Fruit fly (Drosophila melanogaster) whole organism, embryonic: ENCODE results near the gene Crz.
A peak's percentile ranks its signal among the peaks of the same experiment; 100 is the strongest.

ENCODE experiments used
- Abd-B ChIP-seq: fragments of 200-800 bp; sonication (Bioruptor generic); optimal IDR thresholded peaks from 2 replicates; lab custom pipeline; 2018; ENCODE audit warnings: missing biosample characterization, mild to moderate bottlenecking, missing genetic modification characterization, moderate library complexity
- Awh ChIP-seq: fragments of 200-800 bp; sonication (Bioruptor generic); IDR thresholded peaks from 2 replicates; pipeline ENCODE4, ENCODE4 v1.3.6; 2022; ENCODE audit warnings: missing biosample characterization, missing genetic modification characterization
- Blimp-1 ChIP-seq: fragments of 200-800 bp; sonication (Bioruptor generic); optimal IDR thresholded peaks from 3 replicates; lab custom pipeline; 2018; ENCODE audit warnings: missing biosample characterization, missing genetic modification characterization, mild to moderate bottlenecking, moderate library complexity, missing genetic modification reagents
- CG10267 ChIP-seq: fragments of 200-800 bp; sonication (Bioruptor generic); optimal IDR thresholded peaks from 2 replicates; lab custom pipeline; 2018; ENCODE audit warnings: missing biosample characterization, mild to moderate bottlenecking, missing genetic modification characterization, moderate library complexity
- CG10565 ChIP-seq: fragments of 200-800 bp; sonication (Bioruptor generic); optimal IDR thresholded peaks from 3 replicates; lab custom pipeline; 2016; ENCODE audit warnings: missing biosample characterization, mild to moderate bottlenecking, missing genetic modification characterization
- CG11504 ChIP-seq: fragments of 200-800 bp; sonication (Bioruptor generic); optimal IDR thresholded peaks from 3 replicates; lab custom pipeline; 2019; ENCODE audit warnings: missing biosample characterization, mild to moderate bottlenecking, missing genetic modification characterization, moderate library complexity
- CG12744 ChIP-seq: fragments of 200-800 bp; sonication (Bioruptor generic); optimal IDR thresholded peaks from 2 replicates; lab custom pipeline; 2016; ENCODE audit warnings: missing biosample characterization, missing genetic modification characterization
- CG12769 ChIP-seq: fragments of 200-800 bp; sonication (Bioruptor generic); optimal IDR thresholded peaks from 2 replicates; lab custom pipeline; 2019; ENCODE audit warnings: missing biosample characterization, mild to moderate bottlenecking, missing genetic modification characterization, moderate library complexity
- CG13123 ChIP-seq: fragments of 200-800 bp; sonication (Bioruptor generic); optimal IDR thresholded peaks from 2 replicates; lab custom pipeline; 2016; ENCODE audit warnings: missing biosample characterization, missing genetic modification characterization
- CG14667 ChIP-seq: fragments of 200-800 bp; sonication (Bioruptor generic); IDR thresholded peaks from 2 replicates; pipeline ENCODE4 v1.3.6; 2022; ENCODE audit warnings: missing biosample characterization, missing genetic modification characterization
- CG15269 ChIP-seq: fragments of 200-800 bp; sonication (Bioruptor generic); optimal IDR thresholded peaks from 2 replicates; lab custom pipeline; 2018; ENCODE audit warnings: missing biosample characterization, mild to moderate bottlenecking, missing genetic modification characterization, moderate library complexity
- CG1602 ChIP-seq: fragments of 200-800 bp; sonication (Bioruptor generic); optimal IDR thresholded peaks from 3 replicates; lab custom pipeline; 2016; ENCODE audit warnings: missing biosample characterization, missing genetic modification characterization
- CG17612 ChIP-seq: fragments of 200-800 bp; sonication (Bioruptor generic); IDR thresholded peaks from 2 replicates; pipeline ENCODE4 v1.3.6; 2022; ENCODE audit warnings: missing biosample characterization, missing genetic modification characterization
- CG1792 ChIP-seq: fragments of 200-800 bp; sonication (Bioruptor generic); optimal IDR thresholded peaks from 2 replicates; lab custom pipeline; 2016; ENCODE audit warnings: missing biosample characterization, missing genetic modification characterization
- CG30431 ChIP-seq: fragments of 200-800 bp; sonication (Bioruptor generic); optimal IDR thresholded peaks from 2 replicates; lab custom pipeline; 2017; ENCODE audit warnings: missing biosample characterization, missing genetic modification characterization
- CG4424 ChIP-seq: fragments of 200-800 bp; sonication (Bioruptor generic); optimal IDR thresholded peaks from 3 replicates; lab custom pipeline; 2016; ENCODE audit warnings: missing biosample characterization, missing genetic modification characterization
- Camta ChIP-seq: fragments of 200-800 bp; sonication (Bioruptor generic); optimal IDR thresholded peaks from 2 replicates; lab custom pipeline; 2016; ENCODE audit warnings: missing biosample characterization, missing genetic modification characterization
- D ChIP-seq, 2 experiments: fragments of 200-800 bp in 1 of 2; fragments of >200 bp in 1 of 2; sonication (Bioruptor generic) in 1 of 2; optimal IDR thresholded peaks; 2 replicates in 1 of 2; 3 replicates in 1 of 2; lab custom pipeline; 2017; ENCODE audit warnings: mild to moderate bottlenecking in 1 of 2, missing biosample characterization in 1 of 2, missing genetic modification characterization in 1 of 2, missing genetic modification reagents in 1 of 2
- Doc2 ChIP-seq: fragments of 200-800 bp; sonication (Bioruptor generic); IDR thresholded peaks from 2 replicates; pipeline ENCODE4 v1.3.6; 2022; ENCODE audit warnings: missing biosample characterization, missing genetic modification characterization
- Ets65A ChIP-seq: fragments of 200-800 bp; sonication (Bioruptor generic); peaks from one replicate; lab custom pipeline; 2016; ENCODE audit warnings: missing biosample characterization, missing genetic modification characterization
- Hey ChIP-seq: fragments of 200-800 bp; sonication (Bioruptor generic); optimal IDR thresholded peaks from 3 replicates; lab custom pipeline; 2018; ENCODE audit warnings: missing biosample characterization, mild to moderate bottlenecking, missing genetic modification characterization
- HmgZ ChIP-seq: fragments of 200-800 bp; sonication (Bioruptor generic); optimal IDR thresholded peaks from 2 replicates; lab custom pipeline; 2018; ENCODE audit warnings: missing biosample characterization, mild to moderate bottlenecking, missing genetic modification characterization
- Hsf ChIP-seq: fragments of 200-800 bp; sonication (Bioruptor generic); optimal IDR thresholded peaks from 3 replicates; lab custom pipeline; 2016; ENCODE audit warnings: missing biosample characterization, missing genetic modification characterization
- Mrtf ChIP-seq: fragments of 200-800 bp; sonication (Bioruptor generic); IDR thresholded peaks from 3 replicates; pipeline ENCODE4 v1.3.6; 2022; ENCODE audit warnings: missing biosample characterization, missing genetic modification characterization
- PHDP ChIP-seq: fragments of 200-800 bp; sonication (Bioruptor generic); optimal IDR thresholded peaks from 3 replicates; lab custom pipeline; 2018; ENCODE audit warnings: missing biosample characterization, mild to moderate bottlenecking, missing genetic modification characterization, moderate library complexity
- Ssrp ChIP-seq: fragments of 200-800 bp; sonication (Bioruptor generic); optimal IDR thresholded peaks from 2 replicates; lab custom pipeline; 2018; ENCODE audit warnings: missing biosample characterization, mild to moderate bottlenecking, missing genetic modification characterization, moderate library complexity
- ara ChIP-seq: fragments of 200-800 bp; sonication (Bioruptor generic); IDR thresholded peaks from 2 replicates; pipeline ENCODE4 v1.3.6; 2022; ENCODE audit warnings: missing biosample characterization, missing genetic modification characterization
- ase ChIP-seq: fragments of 200-800 bp; sonication (Bioruptor generic); IDR thresholded peaks from 3 replicates; pipeline ENCODE4 v1.3.6; 2022; ENCODE audit warnings: missing biosample characterization, missing genetic modification characterization
- croc ChIP-seq: fragments of 200-800 bp; sonication (Bioruptor generic); conservative IDR thresholded peaks from 3 replicates; pipeline ENCODE4 v1.3.6; 2022; ENCODE audit warnings: missing biosample characterization, missing genetic modification characterization
- ems ChIP-seq: fragments of 200-800 bp; sonication (Bioruptor generic); optimal IDR thresholded peaks from 3 replicates; lab custom pipeline; 2016; ENCODE audit warnings: missing biosample characterization, missing genetic modification characterization
- eve ChIP-seq, 2 experiments: fragments of >200 bp; optimal IDR thresholded peaks; 2 replicates each; lab custom pipeline; 2017; ENCODE audit warnings: missing biosample characterization in 2 of 2, missing genetic modification characterization in 2 of 2
- fd102C ChIP-seq: fragments of 200-800 bp; sonication (Bioruptor generic); optimal IDR thresholded peaks from 2 replicates; lab custom pipeline; 2018; ENCODE audit warnings: missing biosample characterization, mild to moderate bottlenecking, missing genetic modification characterization, moderate library complexity
- fd96Cb ChIP-seq: fragments of 200-800 bp; sonication (Bioruptor generic); optimal IDR thresholded peaks from 2 replicates; lab custom pipeline; 2018; ENCODE audit warnings: missing biosample characterization, mild to moderate bottlenecking, missing genetic modification characterization, moderate library complexity
- gem ChIP-seq: fragments of 200-800 bp; sonication (Bioruptor generic); optimal IDR thresholded peaks from 2 replicates; lab custom pipeline; 2019; ENCODE audit warnings: missing biosample characterization, mild to moderate bottlenecking, missing genetic modification characterization, moderate library complexity
- gsb-n ChIP-seq: fragments of 200-800 bp; sonication (Bioruptor generic); optimal IDR thresholded peaks from 3 replicates; lab custom pipeline; 2018; ENCODE audit warnings: missing biosample characterization, mild to moderate bottlenecking, missing genetic modification characterization
- hkb ChIP-seq, 2 experiments: fragments of 200-800 bp in 1 of 2; fragments of >200 bp in 1 of 2; sonication (Bioruptor generic) in 1 of 2; IDR thresholded peaks in 1 of 2; optimal IDR thresholded peaks in 1 of 2; 2 replicates each; pipeline versions ENCODE4 v1.3.6 to Lab custom; 2017 to 2022; ENCODE audit warnings: missing biosample characterization in 1 of 2, missing genetic modification characterization in 1 of 2
- ind ChIP-seq: fragments of 200-800 bp; sonication (Bioruptor generic); optimal IDR thresholded peaks from 3 replicates; lab custom pipeline; 2016; ENCODE audit warnings: missing biosample characterization, missing genetic modification characterization
- lola ChIP-seq, 3 experiments: fragments of >200 bp in 2 of 3; fragments of 200-800 bp in 1 of 3; sonication (Bioruptor generic) in 1 of 3; optimal IDR thresholded peaks; 2 replicates each; lab custom pipeline; 2017 to 2019; ENCODE audit warnings: missing biosample characterization in 3 of 3, missing genetic modification characterization in 3 of 3, mild to moderate bottlenecking in 1 of 3, moderate library complexity in 1 of 3
- nmo ChIP-seq: fragments of 200-800 bp; sonication (Bioruptor generic); optimal IDR thresholded peaks from 2 replicates; lab custom pipeline; 2018; ENCODE audit warnings: missing biosample characterization, mild to moderate bottlenecking, missing genetic modification characterization, moderate library complexity
- org-1 ChIP-seq: fragments of 200-800 bp; sonication (Bioruptor generic); optimal IDR thresholded peaks from 2 replicates; lab custom pipeline; 2017; ENCODE audit warnings: missing biosample characterization, missing genetic modification characterization
- pho ChIP-seq: fragments of 200-800 bp; sonication (Bioruptor generic); optimal IDR thresholded peaks from 2 replicates; lab custom pipeline; 2016; ENCODE audit warnings: missing biosample characterization, missing genetic modification characterization
- ranshi ChIP-seq: fragments of 200-800 bp; sonication (Bioruptor generic); IDR thresholded peaks from 2 replicates; pipeline ENCODE4 v1.3.6; 2022; ENCODE audit warnings: missing biosample characterization, missing genetic modification characterization
- scrt ChIP-seq: fragments of 200-800 bp; sonication (Bioruptor generic); optimal IDR thresholded peaks from 2 replicates; lab custom pipeline; 2018; ENCODE audit warnings: missing biosample characterization, mild to moderate bottlenecking, missing genetic modification characterization, moderate library complexity
- sd ChIP-seq: fragments of 200-800 bp; sonication (Bioruptor generic); optimal IDR thresholded peaks from 3 replicates; lab custom pipeline; 2018; ENCODE audit warnings: missing biosample characterization, mild to moderate bottlenecking, missing genetic modification characterization, moderate library complexity
- sens ChIP-seq: fragments of 200-800 bp; sonication (Bioruptor generic); peaks from one replicate; lab custom pipeline; 2016; ENCODE audit warnings: missing biosample characterization, missing genetic modification characterization
- sisA ChIP-seq: fragments of 200-800 bp; sonication (Bioruptor generic); IDR thresholded peaks from 2 replicates; pipeline ENCODE4 v1.3.6; 2022; ENCODE audit warnings: missing biosample characterization, missing genetic modification characterization
- slbo ChIP-seq: fragments of 200-800 bp; sonication (Bioruptor generic); IDR thresholded peaks from 2 replicates; pipeline ENCODE4 v1.3.6; 2022; ENCODE audit warnings: missing biosample characterization, missing genetic modification characterization
- slou ChIP-seq: fragments of 200-800 bp; sonication (Bioruptor generic); optimal IDR thresholded peaks from 3 replicates; lab custom pipeline; 2016; ENCODE audit warnings: missing biosample characterization, missing genetic modification characterization
- ssp ChIP-seq: fragments of 200-800 bp; sonication (Bioruptor generic); IDR thresholded peaks from 2 replicates; pipeline ENCODE4 v1.3.6; 2022; ENCODE audit warnings: missing biosample characterization, missing genetic modification characterization
- vvl ChIP-seq: fragments of 200-800 bp; sonication (Bioruptor generic); IDR thresholded peaks from 2 replicates; pipeline ENCODE4 v1.3.6; 2022; ENCODE audit warnings: missing biosample characterization, missing genetic modification characterization

Gene Crz

dm6 chr3R:14357405-14357804 is 42.8 kb downstream of the Crz start (continued):
- TF ChIP-seq CG12769 (tag; lab: Kevin White, UChicago), result peak; percentile 40
- peak; percentile 13 for TF ChIP-seq HmgZ (tag; lab: Kevin White, UChicago)
- peak; percentile 45 for TF ChIP-seq Blimp-1
- peak; percentile 34; the same call in 1 of the 3 replicates for TF ChIP-seq Mrtf (GFP tag; lab: Robert Waterston, UW)
- TF ChIP-seq ase (GFP tag; lab: Robert Waterston, UW), result peak; percentile 39; the same call in 1 of the 3 replicates
- no peak for TF ChIP-seq CG12744 (GFP tag; lab: Kevin White, UChicago)
- no peak for TF ChIP-seq Hey (tag; lab: Kevin White, UChicago)
- peak; percentile 4 for TF ChIP-seq pho
- TF ChIP-seq CG14667, result peak; percentile 62
- TF ChIP-seq Awh, result peak; percentile 27; the same call in 1 of the 2 replicates
- TF ChIP-seq slbo (GFP tag; lab: Robert Waterston, UW), result peak; percentile 51
- peak; percentile 5 for TF ChIP-seq scrt (GFP tag; lab: Kevin White, UChicago)
- TF ChIP-seq Hsf (GFP tag; lab: Kevin White, UChicago), result peak; percentile 48
- no peak for TF ChIP-seq CG10565 (GFP tag; lab: Kevin White, UChicago)
- TF ChIP-seq CG15269 (tag; lab: Kevin White, UChicago), result peak; percentile 49
- peak; percentile 13 for TF ChIP-seq gsb-n
- peak; percentile 58 for TF ChIP-seq fd102C (GFP tag; lab: Kevin White, UChicago)
- peak; percentile 27; the same call in 1 of the 3 replicates for TF ChIP-seq croc (GFP tag; lab: Robert Waterston, UW)
- no peak for TF ChIP-seq Camta (GFP tag; lab: Kevin White, UChicago)
- TF ChIP-seq nmo (GFP tag; lab: Kevin White, UChicago), result peak; percentile 37
- no peak for TF ChIP-seq CG13123
- TF ChIP-seq CG17612 (GFP tag; lab: Robert Waterston, UW), result 0 out of 2 replicates have a peak, but pooled peaks have one; percentile 4
- TF ChIP-seq CG10267, result peak; percentile 11
- no peak for TF ChIP-seq D (optimal IDR thresholded peaks at IDR 0.05; lab: Kevin White, UChicago)
- TF ChIP-seq D (GFP tag; optimal IDR thresholded peaks at IDR 0.05; lab: Kevin White, UChicago), result peak; percentile 13
- no peak for TF ChIP-seq hkb (optimal IDR thresholded peaks at IDR 0.05; lab: Kevin White, UChicago)
- TF ChIP-seq hkb (GFP tag; IDR thresholded peaks at IDR 0.05; lab: Robert Waterston, UW), result peak; percentile 55; the same call in 1 of the 2 replicates
- peak; percentile 7 for TF ChIP-seq Abd-B (GFP tag; lab: Kevin White, UChicago)
- peak; percentile 24 for TF ChIP-seq CG30431
- no peak for TF ChIP-seq org-1 (GFP tag; lab: Kevin White, UChicago)
- no peak for TF ChIP-seq Doc2 (GFP tag; lab: Robert Waterston, UW)
- peak; percentile 40 for TF ChIP-seq fd96Cb
- TF ChIP-seq sisA (GFP tag; lab: Robert Waterston, UW), result peak; percentile 59
- peak; percentile 17 for TF ChIP-seq CG1792 (GFP tag; lab: Kevin White, UChicago)
- TF ChIP-seq ssp (GFP tag; lab: Robert Waterston, UW), result peak; percentile 45; the same call in 1 of the 2 replicates
- peak; percentile 58; the same call in 1 of the 2 replicates for TF ChIP-seq ranshi (GFP tag; lab: Robert Waterston, UW)
- peak; percentile 79 for TF ChIP-seq vvl
- TF ChIP-seq ems (GFP tag; lab: Kevin White, UChicago), result peak; percentile 7
- TF ChIP-seq gem (tag; lab: Kevin White, UChicago), result peak; percentile 67
- peak; percentile 25 for TF ChIP-seq CG4424 (GFP tag; lab: Kevin White, UChicago)
- TF ChIP-seq ara (GFP tag; lab: Robert Waterston, UW), result peak; percentile 63
- peak; percentile 38 for TF ChIP-seq PHDP (tag; lab: Kevin White, UChicago)
- TF ChIP-seq lola (GFP tag; optimal IDR thresholded peaks at IDR 0.05; lab: Kevin White, UChicago), result peak in 1 of 3 experiments; percentile 30
- peak; percentile 82 for TF ChIP-seq Ets65A
- TF ChIP-seq CG11504 (tag; lab: Kevin White, UChicago), result peak; percentile 64
- TF ChIP-seq slou (GFP tag; lab: Kevin White, UChicago), result no peak
- peak in 1 of 2 experiments; percentile 35 for TF ChIP-seq eve (GFP tag; optimal IDR thresholded peaks at IDR 0.05; lab: Kevin White, UChicago)
- peak; percentile 36 for TF ChIP-seq ind (GFP tag; lab: Kevin White, UChicago)
- no peak for TF ChIP-seq sd (tag; lab: Kevin White, UChicago)
- TF ChIP-seq CG1602 (GFP tag; lab: Kevin White, UChicago), result peak; percentile 25
- peak; percentile 77 for TF ChIP-seq sens (GFP tag; lab: Kevin White, UChicago)
- peak; percentile 21 for TF ChIP-seq Ssrp (tag; lab: Kevin White, UChicago)
